In genomic region chr3L:9134349-9134748, dm6 we compare ENCODE assay signal across 1 fruit fly cellular context.
A peak's percentile ranks its signal among the peaks of the same experiment; 100 is the strongest.
TF ChIP-seq lines count a peak whose summit lies in the region.

TSS of gene bol (minus strand) at chr3L:9134405.
TSS of gene Dhpr (plus strand) at chr3L:9134560.

TF ChIP-seq in whole organism, embryonic, 481 proteins besides CTCF, POLR2A, EP300 and RAD21 (continued from another document and continues in another):
- TF ChIP-seq tll (GFP tag; optimal IDR thresholded peaks at IDR 0.05; lab: Kevin White, UChicago) (peak in 1 of 2 experiments; percentile 3), trh (GFP tag; optimal IDR thresholded peaks at IDR 0.05; lab: Kevin White, UChicago) (no peak), CG10565 (GFP tag; optimal IDR thresholded peaks at IDR 0.05; lab: Kevin White, UChicago) (no peak), Dbx (GFP tag; IDR thresholded peaks at IDR 0.05; lab: Robert Waterston, UW) (peak; percentile 28; the same call in 1 of the 3 replicates), CG8478 (optimal IDR thresholded peaks at IDR 0.05; lab: Kevin White, UChicago) (no peak), Dll (GFP tag; IDR thresholded peaks at IDR 0.05; lab: Robert Waterston, UW; ENCODE audit: partially characterized antibody) (peak; percentile 50; the same call in 2 of the 4 replicates), Dek (tag; optimal IDR thresholded peaks at IDR 0.05; lab: Kevin White, UChicago) (peak; percentile 20), aop (GFP tag; IDR thresholded peaks at IDR 0.05; lab: Robert Waterston, UW) (no peak), sd (tag; optimal IDR thresholded peaks at IDR 0.05; lab: Kevin White, UChicago) (peak; percentile 39), abd-A (tag; optimal IDR thresholded peaks at IDR 0.05; lab: Kevin White, UChicago) (peak; percentile 56), chm (GFP tag; IDR thresholded peaks at IDR 0.05; lab: Robert Waterston, UW) (peak; percentile 42; the same call in 1 of the 2 replicates), CG31365 (tag; optimal IDR thresholded peaks at IDR 0.05; lab: Kevin White, UChicago) (peak; percentile 22), CG43689 (GFP tag; IDR thresholded peaks at IDR 0.05; lab: Robert Waterston, UW) (no peak), BEAF-32 (GFP tag; optimal IDR thresholded peaks at IDR 0.05; lab: Kevin White, UChicago) (peak; percentile 63), CG15514 (GFP tag; optimal IDR thresholded peaks at IDR 0.05; lab: Kevin White, UChicago) (peak; percentile 74), CG17568 (GFP tag; optimal IDR thresholded peaks at IDR 0.05; lab: Kevin White, UChicago) (no peak), scrt (GFP tag; optimal IDR thresholded peaks at IDR 0.05; lab: Kevin White, UChicago) (peak; percentile 99), sens (GFP tag; lab: Kevin White, UChicago) (peak; percentile 30), CG9437 (GFP tag; optimal IDR thresholded peaks at IDR 0.05; lab: Kevin White, UChicago) (peak; percentile 83), tgo (GFP tag; IDR thresholded peaks at IDR 0.05; lab: Robert Waterston, UW) (no peak), CG11696 (GFP tag; IDR thresholded peaks at IDR 0.05; lab: Robert Waterston, UW) (no peak), bbx (GFP tag; IDR thresholded peaks at IDR 0.05; lab: Robert Waterston, UW; ENCODE audit: partially characterized antibody) (0 out of 2 replicates have a peak, but pooled peaks have one; percentile 32), CG4424 (GFP tag; optimal IDR thresholded peaks at IDR 0.05; lab: Kevin White, UChicago) (no peak), CG9797 (GFP tag; optimal IDR thresholded peaks at IDR 0.05; lab: Kevin White, UChicago) (peak; percentile 98), CG30403 (GFP tag; optimal IDR thresholded peaks at IDR 0.05; lab: Kevin White, UChicago) (peak; percentile 7), NC2β (GFP tag; optimal IDR thresholded peaks at IDR 0.05; lab: Kevin White, UChicago) (peak; percentile 8), sisA (GFP tag; IDR thresholded peaks at IDR 0.05; lab: Robert Waterston, UW) (no peak), CG42726 (GFP tag; IDR thresholded peaks at IDR 0.05; lab: Robert Waterston, UW; ENCODE audit: partially characterized antibody) (peak; percentile 48; the same call in 1 of the 2 replicates), pfk (GFP tag; optimal IDR thresholded peaks at IDR 0.05; lab: Kevin White, UChicago) (peak; percentile 0), ato (GFP tag; IDR thresholded peaks at IDR 0.05; lab: Robert Waterston, UW; ENCODE audit: partially characterized antibody) (peak; percentile 39; the same call in 1 of the 2 replicates), CG6765 (GFP tag; optimal IDR thresholded peaks at IDR 0.05; lab: Kevin White, UChicago) (no peak), CG32532 (GFP tag; IDR thresholded peaks at IDR 0.05; lab: Robert Waterston, UW) (no peak; the same call in 1 of the 2 replicates), CG2712 (tag; optimal IDR thresholded peaks at IDR 0.05; lab: Kevin White, UChicago) (peak; percentile 2), crp (GFP tag; optimal IDR thresholded peaks at IDR 0.05; lab: Kevin White, UChicago) (peak; percentile 76 to 97), CG31224 (GFP tag; IDR thresholded peaks at IDR 0.05; lab: Robert Waterston, UW) (no peak), dmrt99B (tag; optimal IDR thresholded peaks at IDR 0.05; lab: Kevin White, UChicago) (no peak), cas (GFP tag; IDR thresholded peaks at IDR 0.05; lab: Robert Waterston, UW) (no peak), Blimp-1 (GFP tag; optimal IDR thresholded peaks at IDR 0.05; lab: Kevin White, UChicago) (peak; percentile 66), MTF-1 (GFP tag; optimal IDR thresholded peaks at IDR 0.05; lab: Kevin White, UChicago; ENCODE audit: borderline replicate concordance) (peak; percentile 31), CG2116 (GFP tag; optimal IDR thresholded peaks at IDR 0.05; lab: Kevin White, UChicago) (peak; percentile 15), CG3847 (GFP tag; IDR thresholded peaks at IDR 0.05; lab: Robert Waterston, UW) (peak; percentile 38; the same call in 1 of the 2 replicates), zfh1 (GFP tag; IDR thresholded peaks at IDR 0.05; lab: Robert Waterston, UW) (peak; percentile 4; the same call in 1 of the 3 replicates), cwo (GFP tag; optimal IDR thresholded peaks at IDR 0.05; lab: Kevin White, UChicago) (peak; percentile 32), Kr (GFP tag; optimal IDR thresholded peaks at IDR 0.05; lab: Kevin White, UChicago) (no peak), Sry-β (GFP tag; optimal IDR thresholded peaks at IDR 0.05; lab: Kevin White, UChicago) (peak; percentile 85), Six4 (GFP tag; optimal IDR thresholded peaks at IDR 0.05; lab: Kevin White, UChicago) (no peak), hkb (optimal IDR thresholded peaks at IDR 0.05; lab: Kevin White, UChicago) (no peak), hkb (GFP tag; IDR thresholded peaks at IDR 0.05; lab: Robert Waterston, UW) (peak; percentile 33; the same call in 1 of the 2 replicates), CG13624 (GFP tag; optimal IDR thresholded peaks at IDR 0.05; lab: Kevin White, UChicago) (peak; percentile 39), oc (tag; optimal IDR thresholded peaks at IDR 0.05; lab: Kevin White, UChicago) (peak; percentile 26), Hr51 (GFP tag; optimal IDR thresholded peaks at IDR 0.05; lab: Kevin White, UChicago) (no peak), slbo (GFP tag; IDR thresholded peaks at IDR 0.05; lab: Robert Waterston, UW) (no peak), Drgx (GFP tag; IDR thresholded peaks at IDR 0.05; lab: Robert Waterston, UW) (no peak), Fer3 (tag; optimal IDR thresholded peaks at IDR 0.05; lab: Kevin White, UChicago) (no peak), CG3163 (GFP tag; optimal IDR thresholded peaks at IDR 0.05; lab: Kevin White, UChicago) (peak; percentile 16), CG11504 (tag; optimal IDR thresholded peaks at IDR 0.05; lab: Kevin White, UChicago) (peak; percentile 38), CG12391 (tag; optimal IDR thresholded peaks at IDR 0.05; lab: Kevin White, UChicago) (peak; percentile 12), CG18599 (GFP tag; optimal IDR thresholded peaks at IDR 0.05; lab: Kevin White, UChicago) (no peak), CG17912 (GFP tag; optimal IDR thresholded peaks at IDR 0.05; lab: Kevin White, UChicago) (no peak), Mad (GFP tag; optimal IDR thresholded peaks at IDR 0.05; lab: Kevin White, UChicago) (peak; percentile 0), Lhr (GFP tag; optimal IDR thresholded peaks at IDR 0.05; lab: Kevin White, UChicago) (peak; percentile 51), CHES-1-like (GFP tag; optimal IDR thresholded peaks at IDR 0.05; lab: Kevin White, UChicago) (no peak), CG15011 (GFP tag; optimal IDR thresholded peaks at IDR 0.05; lab: Kevin White, UChicago) (no peak), croc (GFP tag; conservative IDR thresholded peaks at IDR 0.05; lab: Robert Waterston, UW) (no peak), Hmr (GFP tag; optimal IDR thresholded peaks at IDR 0.05; lab: Kevin White, UChicago) (peak; percentile 45), HLH4C (GFP tag; IDR thresholded peaks at IDR 0.05; lab: Robert Waterston, UW; ENCODE audit: partially characterized antibody) (0 out of 3 replicates have a peak, but pooled peaks have one; percentile 27), cad (GFP tag; optimal IDR thresholded peaks at IDR 0.05; lab: Kevin White, UChicago) (no peak), CG13424 (tag; optimal IDR thresholded peaks at IDR 0.05; lab: Kevin White, UChicago) (no peak), dpn (GFP tag; optimal IDR thresholded peaks at IDR 0.05; lab: Kevin White, UChicago) (peak in 1 of 2 experiments; percentile 3), chn (GFP tag; optimal IDR thresholded peaks at IDR 0.05; lab: Kevin White, UChicago) (no peak), schlank (tag; optimal IDR thresholded peaks at IDR 0.05; lab: Kevin White, UChicago) (no peak), CG9932 (GFP tag; IDR thresholded peaks at IDR 0.05; lab: Robert Waterston, UW) (peak; percentile 26; the same call in 1 of the 2 replicates), Rfx (GFP tag; IDR thresholded peaks at IDR 0.05; lab: Robert Waterston, UW) (peak; percentile 57; the same call in 1 of the 2 replicates), pho (GFP tag; optimal IDR thresholded peaks at IDR 0.05; lab: Kevin White, UChicago) (peak; percentile 14), CG8924 (tag; optimal IDR thresholded peaks at IDR 0.05; lab: Kevin White, UChicago) (no peak), NK7.1 (GFP tag; optimal IDR thresholded peaks at IDR 0.05; lab: Kevin White, UChicago) (no peak), sug (tag; optimal IDR thresholded peaks at IDR 0.05; lab: Kevin White, UChicago) (no peak), CG12769 (tag; optimal IDR thresholded peaks at IDR 0.05; lab: Kevin White, UChicago) (peak; percentile 64), Myb (GFP tag; optimal IDR thresholded peaks at IDR 0.05; lab: Kevin White, UChicago) (peak; percentile 60), Antp (GFP tag; optimal IDR thresholded peaks at IDR 0.05; lab: Kevin White, UChicago) (peak; percentile 20), TFAM (GFP tag; optimal IDR thresholded peaks at IDR 0.05; lab: Kevin White, UChicago) (no peak), E2f2 (GFP tag; IDR thresholded peaks at IDR 0.05; lab: Robert Waterston, UW) (peak; percentile 76), nerfin-1 (tag; optimal IDR thresholded peaks at IDR 0.05; lab: Kevin White, UChicago) (peak; percentile 2), MBD-R2 (GFP tag; IDR thresholded peaks at IDR 0.05; lab: Robert Waterston, UW) (peak; percentile 96), gce (GFP tag; IDR thresholded peaks at IDR 0.05; lab: Robert Waterston, UW) (peak; percentile 24; the same call in 1 of the 3 replicates), D19B (GFP tag; optimal IDR thresholded peaks at IDR 0.05; lab: Kevin White, UChicago) (no peak), nerfin-2 (GFP tag; IDR thresholded peaks at IDR 0.05; lab: Robert Waterston, UW; ENCODE audit: partially characterized antibody) (no peak), row (GFP tag; IDR thresholded peaks at IDR 0.05; lab: Robert Waterston, UW) (peak; percentile 44; the same call in 2 of the 3 replicates), gfzf (GFP tag; optimal IDR thresholded peaks at IDR 0.05; lab: Kevin White, UChicago) (peak; percentile 98), BtbVII (GFP tag; optimal IDR thresholded peaks at IDR 0.05; lab: Kevin White, UChicago) (no peak), CG9609 (GFP tag; optimal IDR thresholded peaks at IDR 0.05; lab: Kevin White, UChicago) (no peak), az2 (GFP tag; optimal IDR thresholded peaks at IDR 0.05; lab: Kevin White, UChicago) (no peak), HmgD (GFP tag; optimal IDR thresholded peaks at IDR 0.05; lab: Kevin White, UChicago) (peak; percentile 75), CG1603 (tag; optimal IDR thresholded peaks at IDR 0.05; lab: Kevin White, UChicago) (peak; percentile 66), nom (GFP tag; optimal IDR thresholded peaks at IDR 0.05; lab: Kevin White, UChicago) (peak; percentile 3), Max (GFP tag; optimal IDR thresholded peaks at IDR 0.05; lab: Kevin White, UChicago) (peak; percentile 16), PHDP (tag; optimal IDR thresholded peaks at IDR 0.05; lab: Kevin White, UChicago) (peak; percentile 37), Dref (GFP tag; IDR thresholded peaks at IDR 0.05; lab: Robert Waterston, UW) (peak; percentile 42), so (GFP tag; IDR thresholded peaks at IDR 0.05; lab: Robert Waterston, UW) (0 out of 3 replicates have a peak, but pooled peaks have one; percentile 24), CG4617 (GFP tag; optimal IDR thresholded peaks at IDR 0.05; lab: Kevin White, UChicago; ENCODE audit: borderline replicate concordance) (peak; percentile 81), dysf (GFP tag; IDR thresholded peaks at IDR 0.05; lab: Robert Waterston, UW) (0 out of 3 replicates have a peak, but pooled peaks have one; percentile 27), pzg (GFP tag; optimal IDR thresholded peaks at IDR 0.05; lab: Kevin White, UChicago) (peak; percentile 94), CG17385 (GFP tag; optimal IDR thresholded peaks at IDR 0.05; lab: Kevin White, UChicago) (peak; percentile 6), her (GFP tag; optimal IDR thresholded peaks at IDR 0.05; lab: Kevin White, UChicago) (peak; percentile 50), ewg (GFP tag; optimal IDR thresholded peaks at IDR 0.05; lab: Kevin White, UChicago) (peak; percentile 78), amos (GFP tag; IDR thresholded peaks at IDR 0.05; lab: Robert Waterston, UW; ENCODE audit: partially characterized antibody) (peak; percentile 43; the same call in 1 of the 2 replicates), lov (optimal IDR thresholded peaks at IDR 0.05; lab: Kevin White, UChicago) (no peak), lov (GFP tag; IDR thresholded peaks at IDR 0.05; lab: Robert Waterston, UW) (peak; percentile 59; the same call in 1 of the 3 replicates), CG14710 (tag; optimal IDR thresholded peaks at IDR 0.05; lab: Kevin White, UChicago) (peak; percentile 44), MESR4 (GFP tag; optimal IDR thresholded peaks at IDR 0.05; lab: Kevin White, UChicago) (peak; percentile 34), Hr78 (GFP tag; optimal IDR thresholded peaks at IDR 0.05; lab: Kevin White, UChicago) (no peak), NC2α (GFP tag; optimal IDR thresholded peaks at IDR 0.05; lab: Kevin White, UChicago) (no peak), CG10267 (tag; optimal IDR thresholded peaks at IDR 0.05; lab: Kevin White, UChicago) (peak; percentile 44), CG17186 (GFP tag; optimal IDR thresholded peaks at IDR 0.05; lab: Kevin White, UChicago) (peak; percentile 67), Adf1 (GFP tag; IDR thresholded peaks at IDR 0.05; lab: Robert Waterston, UW) (peak; percentile 68), knrl (GFP tag; IDR thresholded peaks at IDR 0.05; lab: Robert Waterston, UW; ENCODE audit: partially characterized antibody) (peak; percentile 35; the same call in 1 of the 3 replicates), CG17359 (tag; optimal IDR thresholded peaks at IDR 0.05; lab: Kevin White, UChicago) (no peak), unpg (GFP tag; optimal IDR thresholded peaks at IDR 0.05; lab: Kevin White, UChicago) (peak; percentile 0), nmo (GFP tag; optimal IDR thresholded peaks at IDR 0.05; lab: Kevin White, UChicago) (peak; percentile 52), CG15073 (GFP tag; optimal IDR thresholded peaks at IDR 0.05; lab: Kevin White, UChicago) (no peak), CG9876 (GFP tag; optimal IDR thresholded peaks at IDR 0.05; lab: Kevin White, UChicago) (no peak), CG16813 (GFP tag; IDR thresholded peaks at IDR 0.05; lab: Robert Waterston, UW; ENCODE audit: partially characterized antibody) (peak; percentile 27; the same call in 1 of the 3 replicates), CG10321 (GFP tag; IDR thresholded peaks at IDR 0.05; lab: Robert Waterston, UW) (peak; percentile 64), Asciz (GFP tag; optimal IDR thresholded peaks at IDR 0.05; lab: Kevin White, UChicago) (peak; percentile 39), Meics (GFP tag; optimal IDR thresholded peaks at IDR 0.05; lab: Kevin White, UChicago) (peak; percentile 3), CG33213 (GFP tag; optimal IDR thresholded peaks at IDR 0.05; lab: Kevin White, UChicago) (peak; percentile 48), CG3281 (GFP tag; optimal IDR thresholded peaks at IDR 0.05; lab: Kevin White, UChicago) (no peak), Sin3A (optimal IDR thresholded peaks at IDR 0.05; lab: Kevin White, UChicago) (peak; percentile 70)
